Fruit fly (Drosophila melanogaster): Measurements from ENCODE around the gene cindr.

cindr gene

DNA sequence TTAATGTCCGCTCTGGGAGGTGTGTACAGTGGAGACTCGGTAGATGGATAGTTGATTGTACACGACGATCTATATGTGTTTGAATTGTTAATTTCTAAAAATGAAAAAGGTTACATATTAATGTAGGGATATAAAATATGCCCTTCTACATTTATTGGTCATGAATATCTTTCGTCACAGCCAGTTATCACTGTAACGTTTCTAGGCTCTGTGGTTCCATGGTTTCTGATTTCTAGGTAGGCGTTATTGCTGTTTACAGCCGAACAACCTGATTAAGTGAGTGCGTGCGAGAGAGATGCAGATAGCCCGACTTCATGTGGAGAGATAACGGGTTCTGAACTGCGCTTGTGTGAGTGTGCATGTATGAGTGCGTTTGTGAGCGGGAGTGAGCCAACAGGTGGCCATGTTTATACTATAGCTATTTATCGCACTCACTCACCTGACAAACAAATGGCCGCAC is 26.7 kb upstream of the cindr start (continued):
- TF ChIP-seq CG8119 (GFP tag; IDR thresholded peaks at IDR 0.05) (peak; percentile 95), vri (GFP tag; optimal IDR thresholded peaks at IDR 0.05) (peak; percentile 53), OdsH (GFP tag; optimal IDR thresholded peaks at IDR 0.05) (peak; percentile 95), dac (GFP tag; optimal IDR thresholded peaks at IDR 0.05) (peak; percentile 80), Eip93F (GFP tag; optimal IDR thresholded peaks at IDR 0.05) (no peak), Sox102F (GFP tag; optimal IDR thresholded peaks at IDR 0.05) (peak; percentile 82), CG11294 (GFP tag; IDR thresholded peaks at IDR 0.05) (peak; percentile 94), spab (GFP tag; optimal IDR thresholded peaks at IDR 0.05) (peak; percentile 91), CG11902 (GFP tag; optimal IDR thresholded peaks at IDR 0.05) (peak; percentile 82), CG34406 (GFP tag; optimal IDR thresholded peaks at IDR 0.05) (peak; percentile 84), Ets96B (tag; optimal IDR thresholded peaks at IDR 0.05) (peak; percentile 95), CG11762 (GFP tag; optimal IDR thresholded peaks at IDR 0.05; ENCODE audit: insufficient read depth) (peak; percentile 86), fkh (GFP tag; optimal IDR thresholded peaks at IDR 0.05) (peak; percentile 96), CG3919 (GFP tag; optimal IDR thresholded peaks at IDR 0.05) (peak; percentile 93), CG6276 (GFP tag; optimal IDR thresholded peaks at IDR 0.05) (peak; percentile 90), Hr39 (GFP tag; optimal IDR thresholded peaks at IDR 0.05) (peak; percentile 90), CG31627 (GFP tag; optimal IDR thresholded peaks at IDR 0.05) (peak; percentile 87), Lpt (GFP tag; optimal IDR thresholded peaks at IDR 0.05) (peak; percentile 91), salr (GFP tag; optimal IDR thresholded peaks at IDR 0.05) (peak; percentile 88 to 90), Sox14 (GFP tag; optimal IDR thresholded peaks at IDR 0.05) (peak; percentile 97), CG6854 (GFP tag; optimal IDR thresholded peaks at IDR 0.05) (peak; percentile 36), Eip75B (GFP tag; optimal IDR thresholded peaks at IDR 0.05) (peak; percentile 87), Hr4 (GFP tag; optimal IDR thresholded peaks at IDR 0.05) (peak; percentile 94), cyc (GFP tag; optimal IDR thresholded peaks at IDR 0.05) (peak; percentile 91), pdm3 (GFP tag; optimal IDR thresholded peaks at IDR 0.05) (peak; percentile 94), CG10669 (GFP tag; optimal IDR thresholded peaks at IDR 0.05) (peak; percentile 94), CG7368 (GFP tag; optimal IDR thresholded peaks at IDR 0.05) (peak; percentile 83), CG6163 (GFP tag; IDR thresholded peaks at IDR 0.05) (peak; percentile 97), CG32006 (GFP tag; optimal IDR thresholded peaks at IDR 0.05) (peak; percentile 96), Gug (GFP tag; IDR thresholded peaks at IDR 0.05) (peak; percentile 96)

- peak; percentile 14 for TF ChIP-seq net (GFP tag; optimal IDR thresholded peaks at IDR 0.05)
- TF ChIP-seq svp (GFP tag), result peak; percentile 55
- no peak for TF ChIP-seq Hr39 (GFP tag; optimal IDR thresholded peaks at IDR 0.05)
Observed at dm6 chr3R:30782553-30782952, 25.9 kb upstream of the cindr start.

DNA sequence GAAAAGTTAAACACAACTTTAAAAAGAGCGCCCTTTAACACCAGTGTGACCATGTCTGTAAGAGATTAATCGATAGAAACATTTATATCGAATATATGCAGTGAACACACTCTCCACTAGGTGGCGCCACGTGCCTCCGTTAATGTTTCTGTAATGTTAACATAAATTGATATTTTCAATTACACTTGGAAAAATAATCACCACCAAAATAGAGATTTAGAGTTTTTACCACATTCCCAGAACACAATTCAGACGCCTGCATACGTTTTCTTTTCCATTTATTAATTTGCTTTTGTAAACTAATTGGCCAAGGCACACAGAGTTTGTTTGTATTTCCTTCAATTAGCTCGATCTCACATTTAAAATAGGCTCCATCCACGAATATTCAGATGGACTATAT is 19.1 kb upstream of the cindr start:
- TF ChIP-seq CG34406 (GFP tag; optimal IDR thresholded peaks at IDR 0.05) (no peak), Eip78C (GFP tag) (peak; percentile 69), Sox14 (GFP tag; optimal IDR thresholded peaks at IDR 0.05) (peak; percentile 7), Gug (GFP tag; IDR thresholded peaks at IDR 0.05) (peak; percentile 61), CG31627 (GFP tag; optimal IDR thresholded peaks at IDR 0.05) (no peak), acj6 (GFP tag; optimal IDR thresholded peaks at IDR 0.05) (peak; percentile 3), fd85E (GFP tag; optimal IDR thresholded peaks at IDR 0.05) (no peak), CG15336 (GFP tag; IDR thresholded peaks at IDR 0.05) (peak; percentile 58), CG8119 (GFP tag; IDR thresholded peaks at IDR 0.05) (peak; percentile 69; the same call in 2 of the 3 replicates), vri (GFP tag; optimal IDR thresholded peaks at IDR 0.05) (no peak), CG4318 (GFP tag; optimal IDR thresholded peaks at IDR 0.05) (no peak), CG7368 (GFP tag; optimal IDR thresholded peaks at IDR 0.05) (no peak), esn (GFP tag; optimal IDR thresholded peaks at IDR 0.05) (peak; percentile 55), CG8319 (GFP tag; optimal IDR thresholded peaks at IDR 0.05) (no peak), Met (GFP tag; optimal IDR thresholded peaks at IDR 0.05) (peak; percentile 75), CG3032 (tag; optimal IDR thresholded peaks at IDR 0.05) (peak; percentile 41), topi (GFP tag; optimal IDR thresholded peaks at IDR 0.05) (peak; percentile 13), CG6163 (GFP tag; IDR thresholded peaks at IDR 0.05) (peak; percentile 89), CG16779 (tag; optimal IDR thresholded peaks at IDR 0.05) (peak; percentile 6), Blimp-1 (GFP tag; optimal IDR thresholded peaks at IDR 0.05) (no peak), CG10669 (GFP tag; optimal IDR thresholded peaks at IDR 0.05) (no peak), CG10631 (GFP tag; optimal IDR thresholded peaks at IDR 0.05) (no peak), lz (GFP tag; optimal IDR thresholded peaks at IDR 0.05) (peak; percentile 47), CG6854 (GFP tag; optimal IDR thresholded peaks at IDR 0.05) (no peak), Eip75B (GFP tag; optimal IDR thresholded peaks at IDR 0.05) (peak; percentile 68), achi (GFP tag; optimal IDR thresholded peaks at IDR 0.05) (peak; percentile 15), Eip93F (GFP tag; optimal IDR thresholded peaks at IDR 0.05) (no peak), Ets96B (tag; optimal IDR thresholded peaks at IDR 0.05) (no peak), Smox (GFP tag; optimal IDR thresholded peaks at IDR 0.05) (peak; percentile 0), OdsH (GFP tag; optimal IDR thresholded peaks at IDR 0.05) (peak; percentile 31)
